Worm (Caenorhabditis elegans) whole organism, L4/young adult: ENCODE data around the gene mrpl-12.

Source experiments
- W03F9.2 ChIP-seq: fragments of 150-350 bp; optimal IDR thresholded peaks from 2 replicates; lab custom pipeline; 2014; ENCODE audit warnings: missing biosample characterization, missing genetic modification characterization
- dao-5 ChIP-seq: sonication (generic microtip); optimal IDR thresholded peaks from 2 replicates; lab custom pipeline; 2016; ENCODE audit warnings: missing genotype, missing genetic modification characterization, moderate library complexity, missing compliant biosample characterization
- him-1 ChIP-seq: sonication (generic microtip); optimal IDR thresholded peaks from 2 replicates; lab custom pipeline; 2016; ENCODE audit warnings: missing genotype, missing genetic modification reagents, missing genetic modification characterization, missing compliant biosample characterization

- TF ChIP-seq dao-5 (tag; lab: Kevin White, UChicago) (no peak), him-1 (no peak), W03F9.2 (tag; lab: Kevin White, UChicago) (no peak)
Observed at ce11 chrIII:10694294-10694693, 13.3 kb upstream of the mrpl-12 start, which contains the start of the genes Y39A1A.18 and fmo-3.
